Worm (Caenorhabditis elegans): ENCODE results near the gene atf-2.

The atf-2 gene

ce11 chrII:8787376-8787775 is 35.6 kb downstream of the atf-2 start:
- no peak for TF ChIP-seq unc-62 (GFP tag; optimal IDR thresholded peaks at IDR 0.05)

ce11 chrII:8788752-8789151 is 37.0 kb downstream of the atf-2 start:
- no peak for TF ChIP-seq unc-62 (GFP tag; optimal IDR thresholded peaks at IDR 0.05)

ce11 chrII:8789828-8790558 is 38.2 kb downstream of the atf-2 start, which contains the start of gene F07H5.13:
Gene F07H5.13, plus strand, starts transcription at chrII:8790557.
- no peak for TF ChIP-seq unc-62 (GFP tag; optimal IDR thresholded peaks at IDR 0.05)

DNA sequence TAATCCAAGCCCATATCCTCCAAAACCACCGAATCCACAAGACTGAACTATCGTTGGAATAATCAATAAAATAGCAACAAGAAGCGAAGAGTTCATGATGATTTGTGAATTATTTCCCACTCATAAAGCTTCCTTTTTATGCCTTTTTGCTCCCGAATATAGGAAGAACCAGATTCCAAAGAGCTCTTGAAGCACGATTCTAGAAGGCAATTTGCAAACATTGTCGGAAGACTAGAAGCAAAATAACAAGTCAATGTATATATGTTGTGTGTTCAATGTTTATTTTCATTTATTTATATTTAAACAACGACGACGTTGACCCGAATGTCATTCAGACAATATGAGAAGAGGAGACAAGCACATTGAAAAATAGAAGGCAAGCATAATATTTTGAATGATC is 40.9 kb downstream of the atf-2 start, which contains the start of gene idpa-2:
idpa-2 (minus strand) TSS at position 101 of the 400 bp plus-strand sequence.
- TF ChIP-seq unc-62 (GFP tag; optimal IDR thresholded peaks at IDR 0.05): no peak

ce11 chrII:8794072-8794471 is 42.3 kb downstream of the atf-2 start, which contains the start of gene F07H5.7:
Gene F07H5.7, minus strand, starts transcription at chrII:8794172.
- TF ChIP-seq unc-62 (GFP tag; optimal IDR thresholded peaks at IDR 0.05): no peak

- TF ChIP-seq unc-62 (GFP tag; optimal IDR thresholded peaks at IDR 0.05): no peak
Observed at ce11 chrII:8795227-8795626, 43.4 kb downstream of the atf-2 start.

DNA sequence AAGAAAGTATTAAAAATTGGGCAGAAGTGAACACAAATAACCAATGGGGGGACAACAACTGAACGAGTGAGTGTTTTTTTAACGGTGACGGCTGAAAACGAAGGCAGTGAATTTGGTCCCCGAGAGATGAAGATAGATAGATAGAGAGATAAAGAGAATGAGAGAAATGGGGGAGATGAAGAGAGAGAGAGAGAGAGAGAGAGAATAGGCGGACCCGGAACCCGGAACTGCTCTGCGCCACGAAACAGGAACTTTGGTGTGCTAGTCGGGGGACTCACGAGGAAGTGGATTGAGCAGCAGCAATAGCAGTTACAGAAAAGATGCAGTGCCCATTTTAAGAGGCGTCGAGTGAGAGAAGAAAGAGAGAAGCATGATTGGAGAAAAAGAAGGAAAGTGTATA is 44.6 kb downstream of the atf-2 start:
- TF ChIP-seq unc-62 (GFP tag; optimal IDR thresholded peaks at IDR 0.05): no peak

ce11 chrII:8799725-8800124 is 47.9 kb downstream of the atf-2 start:
- TF ChIP-seq unc-62 (GFP tag; optimal IDR thresholded peaks at IDR 0.05): no peak

- no peak for TF ChIP-seq unc-62 (GFP tag; optimal IDR thresholded peaks at IDR 0.05)
Observed at ce11 chrII:8800830-8801229, 49.0 kb downstream of the atf-2 start, which contains the start of gene appg-2. Gene appg-2, plus strand, starts transcription at chrII:8801130.

Measured in whole organism, dauer.